Fruit fly (Drosophila melanogaster) whole organism, embryonic: ENCODE data around the gene CG13699.

Experiments
- CG10431 ChIP-seq: fragments of 200-800 bp; sonication (Bioruptor generic); optimal IDR thresholded peaks from 3 replicates; lab custom pipeline; 2018; ENCODE audit warnings: missing biosample characterization, mild to moderate bottlenecking, missing genetic modification characterization
- CG11093 ChIP-seq: fragments of 200-800 bp; sonication (Bioruptor generic); IDR thresholded peaks from 3 replicates; pipeline ENCODE4 v1.3.6; 2022; ENCODE audit warnings: missing biosample characterization, missing genetic modification characterization
- CG13296 ChIP-seq: fragments of 200-800 bp; sonication (Bioruptor generic); optimal IDR thresholded peaks from 3 replicates; lab custom pipeline; 2018; ENCODE audit warnings: missing biosample characterization, mild to moderate bottlenecking, missing genetic modification characterization
- CG13624 ChIP-seq: fragments of 200-800 bp; sonication (Bioruptor generic); optimal IDR thresholded peaks from 2 replicates; lab custom pipeline; 2016; ENCODE audit warnings: missing biosample characterization, missing genetic modification characterization
- CG17361 ChIP-seq: fragments of 200-800 bp; sonication (Bioruptor generic); IDR thresholded peaks from 3 replicates; pipeline ENCODE4 v1.3.6; 2022; ENCODE audit warnings: missing biosample characterization, missing genetic modification characterization
- CG18619 ChIP-seq: fragments of 200-800 bp; sonication (Bioruptor generic); optimal IDR thresholded peaks from 3 replicates; lab custom pipeline; 2017; ENCODE audit warnings: missing biosample characterization, mild to moderate bottlenecking, missing genetic modification characterization
- CG30431 ChIP-seq: fragments of 200-800 bp; sonication (Bioruptor generic); optimal IDR thresholded peaks from 2 replicates; lab custom pipeline; 2017; ENCODE audit warnings: missing biosample characterization, missing genetic modification characterization
- CG31365 ChIP-seq: fragments of 200-800 bp; sonication (Bioruptor generic); optimal IDR thresholded peaks from 2 replicates; lab custom pipeline; 2018; ENCODE audit warnings: missing biosample characterization, mild to moderate bottlenecking, missing genetic modification characterization
- CG32772 ChIP-seq: fragments of 200-800 bp; sonication (Bioruptor generic); IDR thresholded peaks from 2 replicates; pipeline ENCODE4 v1.3.6; 2022; ENCODE audit warnings: missing biosample characterization, missing genetic modification characterization
- CG4730 ChIP-seq: fragments of 200-800 bp; sonication (Bioruptor generic); IDR thresholded peaks from 2 replicates; pipeline ENCODE4 v1.3.6; 2022; ENCODE audit warnings: missing biosample characterization, missing genetic modification characterization
- CG7987 ChIP-seq: fragments of 200-800 bp; sonication (Bioruptor generic); optimal IDR thresholded peaks from 2 replicates; lab custom pipeline; 2018; ENCODE audit warnings: missing biosample characterization, mild to moderate bottlenecking, missing genetic modification characterization, moderate library complexity
- CG9437 ChIP-seq: fragments of 200-800 bp; sonication (Bioruptor generic); optimal IDR thresholded peaks from 2 replicates; lab custom pipeline; 2018; ENCODE audit warnings: missing biosample characterization, mild to moderate bottlenecking, missing genetic modification characterization
- Chrac-16 ChIP-seq: fragments of 200-800 bp; sonication (Bioruptor generic); optimal IDR thresholded peaks from 3 replicates; lab custom pipeline; 2016; ENCODE audit warnings: missing biosample characterization, missing genetic modification characterization
- CrebB ChIP-seq: fragments of 200-800 bp; sonication (Bioruptor generic); optimal IDR thresholded peaks from 3 replicates; lab custom pipeline; 2018; ENCODE audit warnings: missing biosample characterization, mild to moderate bottlenecking, missing genetic modification characterization
- D ChIP-seq, 2 experiments: fragments of 200-800 bp in 1 of 2; fragments of >200 bp in 1 of 2; sonication (Bioruptor generic) in 1 of 2; optimal IDR thresholded peaks; 2 replicates in 1 of 2; 3 replicates in 1 of 2; lab custom pipeline; 2017; ENCODE audit warnings: mild to moderate bottlenecking in 1 of 2, missing biosample characterization in 1 of 2, missing genetic modification characterization in 1 of 2, missing genetic modification reagents in 1 of 2
- Doc3 ChIP-seq: fragments of 200-800 bp; sonication (Bioruptor generic); IDR thresholded peaks from 3 replicates; pipeline ENCODE4 v1.3.6; 2022; ENCODE audit warnings: missing biosample characterization, missing genetic modification characterization; ENCODE audit not compliant: partially characterized antibody
- Elba2 ChIP-seq: fragments of 200-800 bp; sonication (Bioruptor generic); optimal IDR thresholded peaks from 3 replicates; lab custom pipeline; 2016; ENCODE audit warnings: missing biosample characterization, missing genetic modification characterization
- Gug ChIP-seq: fragments of 200-800 bp; sonication (Bioruptor generic); IDR thresholded peaks from 4 replicates; pipeline ENCODE4 v1.3.6; 2022; ENCODE audit warnings: missing biosample characterization, missing genetic modification characterization
- Mad ChIP-seq: fragments of 200-800 bp; sonication (Bioruptor generic); optimal IDR thresholded peaks from 2 replicates; lab custom pipeline; 2016; ENCODE audit warnings: missing biosample characterization, missing genetic modification characterization
- Nf-YA ChIP-seq: fragments of 200-800 bp; sonication (Bioruptor generic); IDR thresholded peaks from 2 replicates; pipeline ENCODE4 v1.3.6; 2022; ENCODE audit warnings: missing biosample characterization, missing genetic modification characterization
- Optix ChIP-seq: fragments of 200-800 bp; sonication (Bioruptor generic); IDR thresholded peaks from 3 replicates; pipeline ENCODE4 v1.3.6; 2022; ENCODE audit warnings: missing biosample characterization, missing genetic modification characterization
- Ptx1 ChIP-seq: fragments of 200-800 bp; sonication (Bioruptor generic); IDR thresholded peaks from 2 replicates; pipeline ENCODE4 v1.3.6; 2022; ENCODE audit warnings: missing biosample characterization, missing genetic modification characterization
- Rfx ChIP-seq: fragments of 200-800 bp; sonication (Bioruptor generic); IDR thresholded peaks from 2 replicates; pipeline ENCODE4 v1.3.6; 2022; ENCODE audit warnings: missing biosample characterization, missing genetic modification characterization
- Side ChIP-seq: fragments of 200-800 bp; sonication (Bioruptor generic); optimal IDR thresholded peaks from 2 replicates; lab custom pipeline; 2016; ENCODE audit warnings: missing biosample characterization, missing genetic modification characterization
- Sry-β ChIP-seq: fragments of 200-800 bp; sonication (Bioruptor generic); optimal IDR thresholded peaks from 2 replicates; lab custom pipeline; 2018; ENCODE audit warnings: missing biosample characterization, mild to moderate bottlenecking, missing genetic modification characterization, moderate library complexity
- Ssrp ChIP-seq: fragments of 200-800 bp; sonication (Bioruptor generic); optimal IDR thresholded peaks from 2 replicates; lab custom pipeline; 2018; ENCODE audit warnings: missing biosample characterization, mild to moderate bottlenecking, missing genetic modification characterization, moderate library complexity
- YL-1 ChIP-seq: fragments of 200-800 bp; sonication (Bioruptor generic); optimal IDR thresholded peaks from 3 replicates; lab custom pipeline; 2017; ENCODE audit warnings: missing biosample characterization, mild to moderate bottlenecking, missing genetic modification characterization
- ab ChIP-seq: fragments of 200-800 bp; sonication (Bioruptor generic); optimal IDR thresholded peaks from 2 replicates; lab custom pipeline; 2016; ENCODE audit warnings: missing biosample characterization, missing genetic modification characterization
- chinmo ChIP-seq: fragments of 200-800 bp; sonication (Bioruptor generic); IDR thresholded peaks from 4 replicates; pipeline ENCODE4 v1.3.6; 2022; ENCODE audit warnings: missing biosample characterization, missing genetic modification characterization; ENCODE audit not compliant: partially characterized antibody
- crc ChIP-seq: fragments of 200-800 bp; sonication (Bioruptor generic); optimal IDR thresholded peaks from 2 replicates; lab custom pipeline; 2016; ENCODE audit warnings: missing biosample characterization, missing genetic modification characterization
- dmrt99B ChIP-seq: fragments of 200-800 bp; sonication (Bioruptor generic); optimal IDR thresholded peaks from 2 replicates; lab custom pipeline; 2018; ENCODE audit warnings: missing biosample characterization, mild to moderate bottlenecking, missing genetic modification characterization, moderate library complexity
- dysf ChIP-seq: fragments of 200-800 bp; sonication (Bioruptor generic); IDR thresholded peaks from 3 replicates; pipeline ENCODE4 v1.3.6; 2022; ENCODE audit warnings: missing biosample characterization, missing genetic modification characterization
- emc ChIP-seq: fragments of 200-800 bp; sonication (Bioruptor generic); optimal IDR thresholded peaks from 2 replicates; lab custom pipeline; 2016; ENCODE audit warnings: missing biosample characterization, missing genetic modification characterization
- fd64A ChIP-seq: fragments of 200-800 bp; sonication (Bioruptor generic); optimal IDR thresholded peaks from 3 replicates; lab custom pipeline; 2018; ENCODE audit warnings: missing biosample characterization, mild to moderate bottlenecking, missing genetic modification characterization
- fu2 ChIP-seq: fragments of 200-800 bp; sonication (Bioruptor generic); optimal IDR thresholded peaks from 2 replicates; lab custom pipeline; 2016; ENCODE audit warnings: missing biosample characterization, missing genetic modification characterization
- ham ChIP-seq: fragments of 200-800 bp; sonication (Bioruptor generic); IDR thresholded peaks from 2 replicates; pipeline ENCODE4 v1.3.6; 2022; ENCODE audit warnings: missing biosample characterization, missing genetic modification characterization
- insv ChIP-seq, 2 experiments: fragments of 200-800 bp; sonication (Bioruptor generic); optimal IDR thresholded peaks; 3 replicates each; lab custom pipeline; 2016 to 2018; ENCODE audit warnings: missing biosample characterization in 2 of 2, missing genetic modification characterization in 2 of 2
- inv ChIP-seq: fragments of 200-800 bp; sonication (Bioruptor generic); IDR thresholded peaks from 2 replicates; pipeline ENCODE4 v1.3.6; 2022; ENCODE audit warnings: missing biosample characterization, missing genetic modification characterization; ENCODE audit not compliant: partially characterized antibody
- jigr1 ChIP-seq: fragments of 200-800 bp; sonication (Bioruptor generic); IDR thresholded peaks from 3 replicates; pipeline ENCODE4 v1.3.6; 2022; ENCODE audit warnings: missing biosample characterization, missing genetic modification characterization
- jumu ChIP-seq: fragments of 200-800 bp; sonication (Bioruptor generic); optimal IDR thresholded peaks from 3 replicates; lab custom pipeline; 2016; ENCODE audit warnings: missing biosample characterization, missing genetic modification characterization
- lbe ChIP-seq: fragments of 200-800 bp; sonication (Bioruptor generic); optimal IDR thresholded peaks from 2 replicates; lab custom pipeline; 2016; ENCODE audit warnings: missing biosample characterization, mild to moderate bottlenecking, missing genetic modification characterization
- prd ChIP-seq, 3 experiments: fragments of >200 bp in 2 of 3; fragments of 200-800 bp in 1 of 3; sonication (Bioruptor generic) in 1 of 3; optimal IDR thresholded peaks in 2 of 3; IDR thresholded peaks in 1 of 3; 2 replicates in 2 of 3; 3 replicates in 1 of 3; pipeline versions ENCODE4 v1.3.6 to Lab custom; 2017 to 2022; ENCODE audit warnings: missing biosample characterization in 1 of 3, missing genetic modification characterization in 1 of 3
- pros ChIP-seq: fragments of 200-800 bp; sonication (Bioruptor generic); optimal IDR thresholded peaks from 3 replicates; lab custom pipeline; 2019; ENCODE audit warnings: missing biosample characterization, mild to moderate bottlenecking, missing genetic modification characterization, moderate library complexity
- rib ChIP-seq: fragments of 200-800 bp; sonication (Bioruptor generic); IDR thresholded peaks from 2 replicates; pipeline ENCODE4 v1.3.6; 2022; ENCODE audit warnings: missing biosample characterization, missing genetic modification characterization
- run ChIP-seq: fragments of 200-800 bp; sonication (Bioruptor generic); optimal IDR thresholded peaks from 3 replicates; lab custom pipeline; 2018; ENCODE audit warnings: missing biosample characterization, mild to moderate bottlenecking, missing genetic modification characterization
- sima ChIP-seq: fragments of 200-800 bp; sonication (Bioruptor generic); optimal IDR thresholded peaks from 2 replicates; lab custom pipeline; 2016; ENCODE audit warnings: missing biosample characterization, missing genetic modification characterization
- sug ChIP-seq: fragments of 200-800 bp; optimal IDR thresholded peaks from 2 replicates; lab custom pipeline; 2019; ENCODE audit warnings: missing biosample characterization, mild to moderate bottlenecking, missing genetic modification characterization, moderate library complexity
- twi ChIP-seq: fragments of 200-800 bp; optimal IDR thresholded peaks from 2 replicates; lab custom pipeline; 2019; ENCODE audit warnings: missing biosample characterization, mild to moderate bottlenecking, missing genetic modification characterization, moderate library complexity

Gene CG13699

dm6 chr3L:18154140-18154539 lies 8.2 kb downstream of the CG13699 start (continued):
- no peak for TF ChIP-seq emc (GFP tag; lab: Kevin White, UChicago)

dm6 chr3L:18148418-18148973 lies 13.8 kb downstream of the CG13699 start, which contains the start of gene CG7330:
Gene CG7330 (plus strand): TSS chr3L:18148923.
- peak; percentile 88 for TF ChIP-seq Chrac-16 (GFP tag; lab: Kevin White, UChicago)
- TF ChIP-seq CG17361 (GFP tag; lab: Robert Waterston, UW): peak; percentile 98
- peak; percentile 42 for TF ChIP-seq fu2 (GFP tag; lab: Kevin White, UChicago)
- peak; percentile 32 for TF ChIP-seq fd64A (GFP tag; lab: Kevin White, UChicago)
- no peak for TF ChIP-seq chinmo (GFP tag; lab: Robert Waterston, UW)
- TF ChIP-seq CrebB: peak; percentile 81
- peak; percentile 25 for TF ChIP-seq Side (GFP tag; lab: Kevin White, UChicago)
- peak; percentile 92 for TF ChIP-seq Ssrp (tag; lab: Kevin White, UChicago)
- TF ChIP-seq crc: no peak
- peak; percentile 85 for TF ChIP-seq CG4730 (GFP tag; lab: Robert Waterston, UW)
- TF ChIP-seq rib (GFP tag; lab: Robert Waterston, UW): no peak; the same call in 1 of the 2 replicates
- peak; percentile 78 for TF ChIP-seq Rfx (GFP tag; lab: Robert Waterston, UW)
- no peak for TF ChIP-seq Doc3 (GFP tag; lab: Robert Waterston, UW)
- peak; percentile 63 for TF ChIP-seq CG7987 (GFP tag; lab: Kevin White, UChicago)
- TF ChIP-seq CG13624 (GFP tag; lab: Kevin White, UChicago): peak; percentile 22
- no peak for TF ChIP-seq Elba2 (GFP tag; lab: Kevin White, UChicago)
- TF ChIP-seq CG13296 (GFP tag; lab: Kevin White, UChicago): peak; percentile 96
- TF ChIP-seq D (optimal IDR thresholded peaks at IDR 0.05; lab: Kevin White, UChicago): no peak
- peak; percentile 85 for TF ChIP-seq D (GFP tag; optimal IDR thresholded peaks at IDR 0.05; lab: Kevin White, UChicago)
- peak; percentile 84 for TF ChIP-seq CG32772 (GFP tag; lab: Robert Waterston, UW)
- TF ChIP-seq Sry-β (GFP tag; lab: Kevin White, UChicago): no peak
- peak; percentile 94 for TF ChIP-seq Ptx1 (GFP tag; lab: Robert Waterston, UW)
- TF ChIP-seq jigr1 (GFP tag; lab: Robert Waterston, UW): peak; percentile 89
- peak; percentile 87 for TF ChIP-seq CG11093 (GFP tag; lab: Robert Waterston, UW)
- TF ChIP-seq Mad: peak; percentile 57
- TF ChIP-seq Optix (GFP tag; lab: Robert Waterston, UW): no peak
- peak; percentile 28 for TF ChIP-seq CG10431
- TF ChIP-seq run (tag; lab: Kevin White, UChicago): peak; percentile 95
- TF ChIP-seq inv (GFP tag; lab: Robert Waterston, UW): no peak
- TF ChIP-seq dysf: peak; percentile 94
- no peak for TF ChIP-seq ham
- peak; percentile 99 for TF ChIP-seq dmrt99B (tag; lab: Kevin White, UChicago)
- peak; percentile 88 for TF ChIP-seq sug (tag; lab: Kevin White, UChicago)
- peak; percentile 91 for TF ChIP-seq CG9437 (GFP tag; lab: Kevin White, UChicago)
- peak in 1 of 2 experiments; percentile 55 for TF ChIP-seq insv (GFP tag; optimal IDR thresholded peaks at IDR 0.05; lab: Kevin White, UChicago)
- TF ChIP-seq pros (GFP tag; lab: Kevin White, UChicago): no peak
- TF ChIP-seq Gug (GFP tag; lab: Robert Waterston, UW): peak; percentile 79
- peak; percentile 52; the same call in 1 of the 2 replicates for TF ChIP-seq Nf-YA
- no peak for TF ChIP-seq jumu
- TF ChIP-seq CG30431: peak; percentile 71
- TF ChIP-seq YL-1 (GFP tag; lab: Kevin White, UChicago): peak; percentile 56
- peak; percentile 49 for TF ChIP-seq lbe (GFP tag; lab: Kevin White, UChicago)
- peak; percentile 91 for TF ChIP-seq CG18619 (GFP tag; lab: Kevin White, UChicago)
- no peak for TF ChIP-seq ab (GFP tag; lab: Kevin White, UChicago)
- TF ChIP-seq twi (tag; lab: Kevin White, UChicago): peak; percentile 70
- TF ChIP-seq prd (optimal IDR thresholded peaks at IDR 0.05; lab: Kevin White, UChicago): no peak
- peak; percentile 83 for TF ChIP-seq prd (GFP tag; IDR thresholded peaks at IDR 0.05; lab: Robert Waterston, UW)
- TF ChIP-seq CG31365 (tag; lab: Kevin White, UChicago): peak; percentile 41
- no peak for TF ChIP-seq sima (GFP tag; lab: Kevin White, UChicago)
